Worm (Caenorhabditis elegans): ENCODE results near the gene mig-32.
"Not testable (repeated sequence)": the region's sequence is repeated elsewhere in the genome, so short reads cannot be mapped to it uniquely, and the experiment has no call there.

ce11 chrIV:12138093-12138492 is 46.1 kb upstream of the mig-32 start, which contains the start of gene B0001.4:
- TF ChIP-seq C34F6.9 (tag; optimal IDR thresholded peaks at IDR 0.05); nhr-77 (tag; optimal IDR thresholded peaks at IDR 0.05); ceh-82 (tag; optimal IDR thresholded peaks at IDR 0.05); ZK546.5 (tag; optimal IDR thresholded peaks at IDR 0.05); lin-39 (tag; optimal IDR thresholded peaks at IDR 0.05); lin-11 (tag; optimal IDR thresholded peaks at IDR 0.05); nhr-21 (tag; optimal IDR thresholded peaks at IDR 0.05); mab-5 (tag; optimal IDR thresholded peaks at IDR 0.05); egl-27 (tag; optimal IDR thresholded peaks at IDR 0.05); Y55F3AM.14 (GFP tag; optimal IDR thresholded peaks at IDR 0.05): not testable (repeated sequence)

All from whole organism, L2 larva.